Worm (Caenorhabditis elegans) whole organism, mixed stage, embryonic: ENCODE data around the gene srj-24.

Experiments
- M03D4.4 ChIP-seq: sonication (generic microtip); optimal IDR thresholded peaks from 2 replicates; lab custom pipeline; 2017; ENCODE audit warnings: mild to moderate bottlenecking, missing genetic modification characterization, missing compliant biosample characterization
- elt-1 ChIP-seq: sonication (generic microtip); optimal IDR thresholded peaks from 2 replicates; lab custom pipeline; 2017; ENCODE audit warnings: missing genetic modification characterization, mild to moderate bottlenecking, missing compliant biosample characterization, antibody characterized with exemption, moderate library complexity, borderline replicate concordance; ENCODE audit not compliant: insufficient read depth
- lin-32 ChIP-seq: fragments of 200-800 bp; sonication (Bioruptor generic); optimal IDR thresholded peaks from 2 replicates; lab custom pipeline; 2018; ENCODE audit warnings: mild to moderate bottlenecking, missing genetic modification characterization, missing compliant biosample characterization
- mep-1 ChIP-seq: fragments of 150-350 bp; optimal IDR thresholded peaks from 2 replicates; lab custom pipeline; 2017; ENCODE audit warnings: missing biosample characterization, missing genetic modification reagents, missing genetic modification characterization, inconsistent platforms
- nhr-28 ChIP-seq: fragments of 150-350 bp; optimal IDR thresholded peaks from 2 replicates; lab custom pipeline; 2014; ENCODE audit warnings: missing biosample characterization, missing genetic modification characterization
- nhr-76 ChIP-seq: sonication (generic microtip); optimal IDR thresholded peaks from 2 replicates; lab custom pipeline; 2017; ENCODE audit warnings: missing biosample characterization, missing genetic modification characterization
- pha-4 ChIP-seq: fragments of 150-350 bp; optimal IDR thresholded peaks from 2 replicates; lab custom pipeline; 2018; ENCODE audit warnings: missing biosample characterization, missing genetic modification reagents, missing genetic modification characterization
- snpc-4 ChIP-seq: fragments of 150-350 bp; optimal IDR thresholded peaks from 2 replicates; lab custom pipeline; 2014; ENCODE audit warnings: missing biosample characterization, missing genetic modification characterization

- TF ChIP-seq lin-32 (GFP tag; lab: Kevin White, UChicago) (no peak), snpc-4 (tag; lab: Kevin White, UChicago) (no peak), nhr-76 (tag; lab: Kevin White, UChicago) (no peak), mep-1 (tag; lab: Kevin White, UChicago) (no peak), pha-4 (tag; lab: Kevin White, UChicago) (no peak), M03D4.4 (tag; lab: Kevin White, UChicago) (no peak), elt-1 (tag; lab: Kevin White, UChicago) (no peak), nhr-28 (tag; lab: Kevin White, UChicago) (no peak)
Observed at ce11 chrV:728822-729493, 9.7 kb downstream of the srj-24 start.
